Worm (Caenorhabditis elegans) whole organism, L4 larva: Measurements from ENCODE around the gene clp-10.

Source experiments
- F10B5.3 ChIP-seq: sonication (generic microtip); optimal IDR thresholded peaks from 2 replicates; lab custom pipeline; 2016; ENCODE audit warnings: mild to moderate bottlenecking, missing genetic modification characterization, missing compliant biosample characterization
- F37D6.2 ChIP-seq: sonication (generic microtip); optimal IDR thresholded peaks from 2 replicates; lab custom pipeline; 2016; ENCODE audit warnings: mild to moderate bottlenecking, missing genetic modification characterization, missing compliant biosample characterization
- R02D3.7 ChIP-seq: fragments of 150-350 bp; sonication (generic microtip); optimal IDR thresholded peaks from 3 replicates; lab custom pipeline; 2014; ENCODE audit warnings: missing biosample characterization, missing genetic modification characterization
- T20F7.1 ChIP-seq: fragments of 200-800 bp; sonication (Bioruptor generic); optimal IDR thresholded peaks from 2 replicates; lab custom pipeline; 2018; ENCODE audit warnings: mild to moderate bottlenecking, missing genetic modification characterization, missing compliant biosample characterization
- T26A8.4 ChIP-seq: fragments of 200-800 bp; sonication (Bioruptor generic); IDR thresholded peaks from 2 replicates; pipeline ENCODE4 v1.3.6; 2022; ENCODE audit warnings: missing genetic modification characterization, missing compliant biosample characterization
- Y105C5A.15 ChIP-seq: fragments of 200-800 bp; sonication (Bioruptor generic); IDR thresholded peaks from 2 replicates; pipeline ENCODE4 v1.3.6; 2022; ENCODE audit warnings: missing genetic modification characterization, missing compliant biosample characterization
- Y48G9A.11 ChIP-seq: fragments of 200-800 bp; sonication (Bioruptor generic); IDR thresholded peaks from 2 replicates; pipeline ENCODE4 v1.3.6; 2022; ENCODE audit warnings: missing genetic modification reagents, missing genetic modification characterization, missing compliant biosample characterization
- Y75B8A.6 ChIP-seq: fragments of 200-800 bp; sonication (Bioruptor generic); IDR thresholded peaks from 2 replicates; pipeline ENCODE4 v1.3.6; 2022; ENCODE audit warnings: missing genetic modification reagents, missing genetic modification characterization, missing compliant biosample characterization
- ZK337.2 ChIP-seq: fragments of 200-800 bp; sonication (Bioruptor generic); IDR thresholded peaks from 2 replicates; pipeline ENCODE4 v1.3.6; 2022; ENCODE audit warnings: missing genetic modification reagents, missing genetic modification characterization, missing compliant biosample characterization
- aha-1 ChIP-seq: fragments of 150-350 bp; peaks from one replicate; lab custom pipeline; 2014; ENCODE audit warnings: missing biosample characterization, missing genetic modification characterization
- aly-2 ChIP-seq: sonication (generic microtip); optimal IDR thresholded peaks from 2 replicates; lab custom pipeline; 2018; ENCODE audit warnings: missing biosample characterization, missing genetic modification characterization
- ama-1 ChIP-seq: fragments of 150-350 bp; optimal IDR thresholded peaks from 2 replicates; lab custom pipeline; 2014; ENCODE audit warnings: inconsistent platforms, mixed read lengths
- ceh-20 ChIP-seq: fragments of 200-800 bp; sonication (Bioruptor generic); IDR thresholded peaks from 2 replicates; pipeline ENCODE4 v1.3.6; 2022; ENCODE audit warnings: missing genetic modification reagents, missing genetic modification characterization, missing compliant biosample characterization
- ceh-28 ChIP-seq: fragments of 150-350 bp; optimal IDR thresholded peaks from 2 replicates; lab custom pipeline; 2014; ENCODE audit warnings: missing biosample characterization, missing genetic modification reagents, missing genetic modification characterization
- ceh-62 ChIP-seq: sonication (generic microtip); optimal IDR thresholded peaks from 2 replicates; lab custom pipeline; 2017; ENCODE audit warnings: missing biosample characterization, missing genetic modification characterization
- ces-1 ChIP-seq: fragments of 150-350 bp; sonication (generic microtip); optimal IDR thresholded peaks from 4 replicates; lab custom pipeline; 2014; ENCODE audit warnings: missing biosample characterization, missing genetic modification reagents, missing genetic modification characterization
- ctbp-1 ChIP-seq: fragments of 200-800 bp; sonication (Bioruptor generic); IDR thresholded peaks from 2 replicates; pipeline ENCODE4 v1.3.6; 2022; ENCODE audit warnings: missing genetic modification reagents, missing genetic modification characterization, missing compliant biosample characterization
- dmd-6 ChIP-seq: fragments of 200-800 bp; sonication (Bioruptor generic); IDR thresholded peaks from 2 replicates; pipeline ENCODE4 v1.3.6; 2022; ENCODE audit warnings: missing genetic modification reagents, missing genetic modification characterization, missing compliant biosample characterization
- dmd-9 ChIP-seq: fragments of 200-800 bp; sonication (Bioruptor generic); IDR thresholded peaks from 2 replicates; pipeline ENCODE4 v1.3.6; 2022; ENCODE audit warnings: missing genetic modification reagents, missing genetic modification characterization, missing compliant biosample characterization
- egl-43 ChIP-seq: fragments of 200-800 bp; sonication (Bioruptor generic); IDR thresholded peaks from 2 replicates; pipeline ENCODE4 v1.3.6; 2022; ENCODE audit warnings: missing genetic modification reagents, missing genetic modification characterization, missing compliant biosample characterization
- hif-1 ChIP-seq, 2 experiments: sonication (generic microtip); optimal IDR thresholded peaks; 2 replicates each; lab custom pipeline; 2016 to 2017; ENCODE audit warnings: missing compliant biosample characterization in 2 of 2, missing genetic modification characterization in 2 of 2, missing genetic modification reagents in 2 of 2, missing genotype in 2 of 2, mild to moderate bottlenecking in 1 of 2
- hmg-1.1 ChIP-seq: fragments of 200-800 bp; sonication (Bioruptor generic); IDR thresholded peaks from 2 replicates; pipeline ENCODE4 v1.3.6; 2022; ENCODE audit warnings: missing genetic modification reagents, missing genetic modification characterization, missing compliant biosample characterization
- jun-1 ChIP-seq: fragments of 150-350 bp; optimal IDR thresholded peaks from 2 replicates; lab custom pipeline; 2014; ENCODE audit warnings: missing biosample characterization, missing genetic modification reagents, missing genetic modification characterization
- lim-7 ChIP-seq: fragments of 200-800 bp; sonication (Bioruptor generic); IDR thresholded peaks from 2 replicates; pipeline ENCODE4 v1.3.6; 2022; ENCODE audit warnings: missing genetic modification characterization, missing compliant biosample characterization
- lin-29 ChIP-seq: fragments of 200-800 bp; sonication (Bioruptor generic); IDR thresholded peaks from 2 replicates; pipeline ENCODE4 v1.3.6; 2022; ENCODE audit warnings: missing genetic modification reagents, missing genetic modification characterization, missing compliant biosample characterization
- lin-38 ChIP-seq: fragments of 200-800 bp; sonication (Bioruptor generic); IDR thresholded peaks from 2 replicates; pipeline ENCODE4 v1.3.6; 2022; ENCODE audit warnings: missing genetic modification reagents, missing genetic modification characterization, missing compliant biosample characterization
- lsy-2 ChIP-seq, 2 experiments: fragments of 150-350 bp in 1 of 2; sonication (generic microtip) in 1 of 2; optimal IDR thresholded peaks; 2 replicates each; lab custom pipeline; 2014 to 2017; ENCODE audit warnings: missing biosample characterization in 2 of 2, missing genetic modification characterization in 2 of 2
- mdl-1 ChIP-seq, 2 experiments: fragments of 150-350 bp in 1 of 2; sonication (generic microtip) in 1 of 2; optimal IDR thresholded peaks; 2 replicates each; lab custom pipeline; 2014 to 2017; ENCODE audit warnings: missing biosample characterization in 2 of 2, missing genetic modification characterization in 2 of 2
- mdt-29 ChIP-seq: fragments of 200-800 bp; sonication (Bioruptor generic); IDR thresholded peaks from 2 replicates; pipeline ENCODE4 v1.3.6; 2022; ENCODE audit warnings: missing genetic modification reagents, missing genetic modification characterization, missing compliant biosample characterization
- mep-1 ChIP-seq: fragments of 150-350 bp; sonication (generic microtip); optimal IDR thresholded peaks from 3 replicates; lab custom pipeline; 2014; ENCODE audit warnings: missing biosample characterization, missing genetic modification characterization
- mes-2 ChIP-seq: sonication (generic microtip); optimal IDR thresholded peaks from 2 replicates; lab custom pipeline; 2016; ENCODE audit warnings: missing genotype, mild to moderate bottlenecking, missing genetic modification characterization, missing compliant biosample characterization; ENCODE audit not compliant: poor library complexity, severe bottlenecking
- nhr-10 ChIP-seq: fragments of 150-350 bp; optimal IDR thresholded peaks from 2 replicates; lab custom pipeline; 2014; ENCODE audit warnings: missing biosample characterization, missing genetic modification characterization
- nhr-102 ChIP-seq: sonication (generic microtip); optimal IDR thresholded peaks from 2 replicates; lab custom pipeline; 2016; ENCODE audit warnings: mild to moderate bottlenecking, missing genetic modification characterization, moderate library complexity, missing compliant biosample characterization
- nhr-11 ChIP-seq: fragments of 150-350 bp; optimal IDR thresholded peaks from 2 replicates; lab custom pipeline; 2014; ENCODE audit warnings: missing biosample characterization, missing genetic modification characterization
- nhr-237 ChIP-seq: sonication (generic microtip); optimal IDR thresholded peaks from 2 replicates; lab custom pipeline; 2017; ENCODE audit warnings: missing biosample characterization, missing genetic modification characterization
- nhr-41 ChIP-seq: fragments of 200-800 bp; sonication (Bioruptor generic); IDR thresholded peaks from 2 replicates; pipeline ENCODE4 v1.3.6; 2022; ENCODE audit warnings: missing genetic modification reagents, missing genetic modification characterization, missing compliant biosample characterization
- nhr-77 ChIP-seq: fragments of 150-350 bp; optimal IDR thresholded peaks from 2 replicates; lab custom pipeline; 2014; ENCODE audit warnings: missing biosample characterization, missing genetic modification characterization
- php-3 ChIP-seq: fragments of 200-800 bp; sonication (Bioruptor generic); IDR thresholded peaks from 2 replicates; pipeline ENCODE4 v1.3.6; 2022; ENCODE audit warnings: missing genetic modification reagents, missing genetic modification characterization, missing compliant biosample characterization
- rbr-2 ChIP-seq: sonication (generic microtip); optimal IDR thresholded peaks from 2 replicates; lab custom pipeline; 2016; ENCODE audit warnings: missing genotype, missing genetic modification characterization, missing compliant biosample characterization
- saeg-2 ChIP-seq: fragments of 200-800 bp; sonication (Bioruptor generic); IDR thresholded peaks from 2 replicates; pipeline ENCODE4 v1.3.6; 2022; ENCODE audit warnings: missing genetic modification reagents, missing genetic modification characterization, missing compliant biosample characterization
- snpc-1.2 ChIP-seq: fragments of 200-800 bp; sonication (Bioruptor generic); IDR thresholded peaks from 2 replicates; pipeline ENCODE4 v1.3.6; 2022; ENCODE audit warnings: missing genetic modification reagents, missing genetic modification characterization, missing compliant biosample characterization
- spr-3 ChIP-seq: fragments of 200-800 bp; sonication (Bioruptor generic); optimal IDR thresholded peaks from 2 replicates; lab custom pipeline; 2018; ENCODE audit warnings: mild to moderate bottlenecking, missing genetic modification characterization, missing compliant biosample characterization
- vab-7 ChIP-seq: fragments of 200-800 bp; sonication (Bioruptor generic); IDR thresholded peaks from 2 replicates; pipeline ENCODE4 v1.3.6; 2022; ENCODE audit warnings: missing genetic modification reagents, missing genetic modification characterization, missing compliant biosample characterization
- zfp-2 ChIP-seq: sonication (generic microtip); optimal IDR thresholded peaks from 2 replicates; lab custom pipeline; 2016; ENCODE audit warnings: mild to moderate bottlenecking, missing genetic modification characterization, missing compliant biosample characterization
- zfp-3 ChIP-seq: fragments of 200-800 bp; sonication (Bioruptor generic); conservative IDR thresholded peaks from 2 replicates; pipeline ENCODE4 v1.3.6; 2022; ENCODE audit warnings: missing genetic modification reagents, missing genetic modification characterization, missing compliant biosample characterization
- zip-2 ChIP-seq: fragments of 150-350 bp; optimal IDR thresholded peaks from 2 replicates; lab custom pipeline; 2014; ENCODE audit warnings: missing biosample characterization, missing genetic modification characterization

clp-10 gene

DNA sequence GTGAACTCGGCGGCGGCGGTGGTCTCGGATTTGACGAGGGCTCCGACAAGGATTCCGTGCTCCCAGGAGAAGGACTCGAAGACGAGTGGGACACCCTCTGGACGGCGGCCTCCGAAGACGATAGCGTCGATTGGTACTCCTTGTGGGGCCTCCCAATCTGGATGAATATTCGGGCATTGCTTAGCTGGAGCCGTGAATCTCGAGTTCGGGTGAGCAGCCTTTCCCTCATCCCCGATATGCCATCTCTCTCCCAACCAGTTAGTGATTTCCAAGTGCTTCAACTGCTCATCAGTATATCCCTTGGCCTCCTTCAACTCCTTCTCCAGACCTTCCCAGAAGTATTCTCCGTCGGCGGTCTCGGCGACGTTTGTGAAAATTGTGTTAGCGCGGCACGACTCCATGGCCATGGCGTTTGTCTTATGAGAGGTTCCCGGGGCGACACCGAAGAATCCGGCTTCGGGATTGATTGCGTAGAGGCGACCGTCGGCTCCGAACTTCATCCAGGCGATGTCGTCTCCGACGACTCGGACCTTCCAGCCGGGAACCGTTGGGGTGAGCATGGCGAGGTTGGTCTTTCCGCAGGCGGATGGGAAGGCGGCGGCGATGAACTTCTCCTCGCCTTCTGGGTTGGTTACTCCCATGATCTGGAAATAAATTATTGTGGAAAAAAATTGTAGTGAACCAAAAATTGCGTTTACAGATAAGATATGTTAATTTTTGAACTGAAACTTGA, 25.7 kb upstream of the clp-10 start (continued):
- TF ChIP-seq egl-43 (GFP tag; lab: Robert Waterston, UW) (peak; percentile 68; the same call in 1 of the 2 replicates), ctbp-1 (GFP tag; lab: Robert Waterston, UW) (peak; percentile 35; the same call in 1 of the 2 replicates), lim-7 (GFP tag; lab: Robert Waterston, UW) (peak; percentile 37; the same call in 1 of the 2 replicates), ZK337.2 (GFP tag; lab: Robert Waterston, UW) (peak; percentile 32; the same call in 1 of the 2 replicates)

DNA sequence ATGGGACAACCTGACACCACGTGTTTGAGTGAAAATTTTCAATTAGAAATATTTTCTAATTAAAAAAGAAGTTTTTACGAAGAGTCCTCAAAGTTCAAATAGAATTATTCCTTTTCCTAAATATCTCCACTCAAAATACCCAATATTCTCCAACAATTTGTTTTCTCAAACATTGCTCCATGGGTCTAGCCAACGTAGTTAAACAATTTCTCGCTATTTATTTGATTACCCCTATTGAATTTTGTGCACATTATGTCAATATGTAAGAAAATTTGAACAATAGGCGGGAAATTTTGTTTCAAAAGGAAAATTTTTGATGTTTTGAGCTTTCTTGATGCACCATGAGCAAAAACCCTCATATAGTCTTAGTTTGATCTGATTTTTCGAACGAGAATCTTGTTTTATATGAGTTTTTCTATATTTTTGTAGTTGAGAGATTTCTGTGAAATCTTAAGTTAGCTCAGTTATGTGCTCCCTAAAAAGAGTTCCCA, 24.4 kb upstream of the clp-10 start:
- TF ChIP-seq ces-1 (peak; percentile 60), lsy-2 (tag; optimal IDR thresholded peaks at IDR 0.05; lab: Kevin White, UChicago) (peak in 1 of 2 experiments; percentile 90), nhr-237 (tag; lab: Kevin White, UChicago) (peak; percentile 22), zfp-2 (tag; lab: Kevin White, UChicago) (peak; percentile 42), saeg-2 (0 out of 2 replicates have a peak, but pooled peaks have one; percentile 4), mep-1 (tag; lab: Kevin White, UChicago) (peak; percentile 91), mes-2 (tag; lab: Kevin White, UChicago) (no peak), zip-2 (tag; lab: Kevin White, UChicago) (no peak), Y105C5A.15 (peak; percentile 55; the same call in 1 of the 2 replicates), hmg-1.1 (GFP tag; lab: Robert Waterston, UW) (peak; percentile 65), T20F7.1 (peak; percentile 76), aly-2 (tag; lab: Kevin White, UChicago) (no peak), F10B5.3 (tag; lab: Kevin White, UChicago) (no peak), mdt-29 (GFP tag; lab: Robert Waterston, UW) (0 out of 2 replicates have a peak, but pooled peaks have one; percentile 21), T26A8.4 (GFP tag; lab: Robert Waterston, UW) (peak; percentile 75; the same call in 1 of the 2 replicates), mdl-1 (tag; optimal IDR thresholded peaks at IDR 0.05; lab: Kevin White, UChicago) (no peak), php-3 (GFP tag; lab: Robert Waterston, UW) (peak; percentile 20; the same call in 1 of the 2 replicates), R02D3.7 (tag; lab: Kevin White, UChicago) (no peak), Y75B8A.6 (GFP tag; lab: Robert Waterston, UW) (peak; percentile 50; the same call in 1 of the 2 replicates), nhr-102 (tag; lab: Kevin White, UChicago) (peak; percentile 2), dmd-9 (GFP tag; lab: Robert Waterston, UW) (no peak), ceh-28 (tag; lab: Kevin White, UChicago) (no peak), zfp-3 (GFP tag; lab: Robert Waterston, UW) (peak; percentile 87), dmd-6 (peak; percentile 35), nhr-10 (tag; lab: Kevin White, UChicago) (no peak), rbr-2 (tag; lab: Kevin White, UChicago) (peak; percentile 36), ceh-62 (tag; lab: Kevin White, UChicago) (no peak), Y48G9A.11 (GFP tag; lab: Robert Waterston, UW) (no peak), aha-1 (peak; percentile 97), vab-7 (peak; percentile 64), lin-29 (no peak; the same call in 1 of the 2 replicates), nhr-77 (tag; lab: Kevin White, UChicago) (peak; percentile 27), snpc-1.2 (GFP tag; lab: Robert Waterston, UW) (peak; percentile 31; the same call in 1 of the 2 replicates), egl-43 (GFP tag; lab: Robert Waterston, UW) (no peak), hif-1 (tag; optimal IDR thresholded peaks at IDR 0.05; lab: Kevin White, UChicago) (peak in 1 of 2 experiments; percentile 1), spr-3 (GFP tag; lab: Kevin White, UChicago) (no peak), ZK337.2 (GFP tag; lab: Robert Waterston, UW) (0 out of 2 replicates have a peak, but pooled peaks have one; percentile 45), ceh-20 (GFP tag; lab: Robert Waterston, UW) (0 out of 2 replicates have a peak, but pooled peaks have one; percentile 52), lin-38 (GFP tag; lab: Robert Waterston, UW) (peak; percentile 50), nhr-41 (peak; percentile 5; the same call in 1 of the 2 replicates), nhr-11 (tag; lab: Kevin White, UChicago) (no peak), ctbp-1 (GFP tag; lab: Robert Waterston, UW) (peak; percentile 70), ama-1 (lab: Kevin White, UChicago) (peak; percentile 80), F37D6.2 (tag; lab: Kevin White, UChicago) (peak; percentile 12), jun-1 (no peak)
